Worm (Caenorhabditis elegans) whole organism, dauer: Measurements from ENCODE around the gene tmem-138.

Experiments used
- unc-62 ChIP-seq: sonication (generic microtip); optimal IDR thresholded peaks from 2 replicates; lab custom pipeline; 2017; ENCODE audit warnings: missing biosample characterization, missing genetic modification reagents, missing genetic modification characterization

The tmem-138 gene

DNA sequence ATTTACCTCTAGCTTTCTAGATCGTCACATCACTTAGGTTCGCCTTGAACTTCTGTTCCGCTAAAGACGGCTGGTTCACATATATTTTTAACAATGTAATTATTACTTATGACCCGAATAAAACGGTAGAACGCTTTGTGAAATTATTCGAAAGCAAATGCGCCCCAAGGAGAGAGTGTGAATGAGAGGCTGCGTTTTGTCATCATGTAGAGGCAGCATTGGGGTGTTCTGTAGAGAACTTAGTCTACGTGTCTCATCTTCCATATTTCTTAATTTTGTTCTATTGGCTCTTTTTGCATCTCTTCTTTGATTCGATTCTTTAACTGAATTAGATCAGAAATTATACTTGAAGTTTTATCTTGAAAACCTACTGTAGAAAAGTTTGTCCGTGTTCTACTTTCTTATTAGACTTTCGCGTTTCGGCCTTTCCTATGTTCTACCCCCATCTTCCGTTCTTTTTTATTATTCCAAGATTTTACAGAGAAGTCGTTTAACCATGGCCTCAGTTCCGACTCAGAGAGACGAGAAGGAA is 19.0 kb upstream of the tmem-138 start, which contains the start of gene cdc-48.2:
TSS of gene cdc-48.2 (plus strand) at position 482 of the 532 bp plus-strand sequence.
- TF ChIP-seq unc-62, result no peak

DNA sequence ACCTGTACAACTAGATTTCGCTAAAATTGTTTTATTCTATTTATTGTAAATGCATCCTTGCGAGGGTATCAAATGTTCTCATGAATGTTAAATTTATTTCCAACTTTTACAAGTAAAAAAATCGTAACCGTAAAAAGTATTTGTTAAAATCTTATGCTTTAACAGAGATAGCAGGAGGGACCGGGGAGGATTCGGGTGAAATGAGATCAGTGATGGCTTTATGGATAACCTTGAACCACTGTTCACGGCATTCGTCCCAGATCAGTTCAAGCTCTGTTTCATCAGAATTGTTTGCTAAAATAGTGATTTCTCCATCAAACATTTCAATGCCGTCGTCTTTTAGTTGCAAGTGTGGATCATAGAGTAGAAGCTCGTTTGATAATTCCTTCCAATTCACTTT is 16.0 kb upstream of the tmem-138 start:
- TF ChIP-seq unc-62, result no peak

DNA sequence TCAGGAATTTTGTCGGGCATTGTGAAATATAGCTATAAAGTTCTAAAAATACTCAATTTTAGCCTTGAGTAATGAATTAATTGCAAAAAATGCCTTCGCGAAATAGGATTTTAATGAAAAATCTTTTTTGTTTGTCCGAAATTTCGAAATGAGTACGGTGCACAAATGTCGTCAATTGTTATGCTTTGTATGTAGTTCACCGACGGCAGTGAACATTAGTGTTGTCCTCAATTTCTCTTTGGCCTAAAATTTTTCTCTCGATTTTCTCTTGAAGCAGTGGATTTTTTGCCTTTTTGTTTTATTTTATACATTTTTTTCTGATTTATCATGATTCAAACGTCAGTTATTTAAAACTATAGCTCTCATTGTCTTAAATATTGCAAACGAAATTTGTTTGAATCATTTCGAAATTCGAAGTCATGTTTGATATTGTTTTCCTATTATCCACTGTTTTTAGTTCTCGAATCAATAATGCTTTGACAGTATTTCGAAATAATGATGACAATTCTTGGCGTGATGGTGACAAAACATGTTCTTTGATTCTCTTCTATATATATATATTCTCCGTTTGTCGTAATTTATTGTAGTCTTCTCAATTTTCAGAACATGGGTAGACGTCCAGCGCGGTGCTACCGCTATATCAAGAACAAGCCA is 13.7 kb upstream of the tmem-138 start, which contains the start of the genes ints-11 and rpl-10:
TSS of gene ints-11 (minus strand) at position 201 of the 654 bp plus-strand sequence.
TSS of gene rpl-10 (plus strand) at position 604 of the 654 bp plus-strand sequence.
- no peak for TF ChIP-seq unc-62

DNA sequence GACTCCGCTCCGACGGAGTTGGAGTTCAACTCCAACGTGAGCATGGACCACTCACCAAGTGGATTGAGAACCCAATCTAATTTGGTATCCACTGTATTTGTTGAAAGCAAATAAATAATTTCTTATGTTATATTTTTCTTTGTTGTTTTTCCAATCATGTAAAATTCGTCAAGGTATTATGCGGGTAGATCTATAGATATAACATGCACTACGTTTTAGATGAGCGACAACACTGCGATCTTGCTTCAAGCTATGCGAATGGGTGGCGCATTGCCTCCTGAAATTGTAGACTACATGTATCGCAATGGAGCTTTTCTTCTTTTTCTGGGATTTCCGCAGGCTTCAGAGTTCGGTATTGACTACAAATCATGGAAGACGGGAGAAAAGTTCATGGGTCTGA is 12.6 kb upstream of the tmem-138 start, which contains the start of gene F10B5.2:
TSS of gene F10B5.2 (plus strand) at position 220 of the 400 bp plus-strand sequence.
- TF ChIP-seq unc-62, result no peak

DNA sequence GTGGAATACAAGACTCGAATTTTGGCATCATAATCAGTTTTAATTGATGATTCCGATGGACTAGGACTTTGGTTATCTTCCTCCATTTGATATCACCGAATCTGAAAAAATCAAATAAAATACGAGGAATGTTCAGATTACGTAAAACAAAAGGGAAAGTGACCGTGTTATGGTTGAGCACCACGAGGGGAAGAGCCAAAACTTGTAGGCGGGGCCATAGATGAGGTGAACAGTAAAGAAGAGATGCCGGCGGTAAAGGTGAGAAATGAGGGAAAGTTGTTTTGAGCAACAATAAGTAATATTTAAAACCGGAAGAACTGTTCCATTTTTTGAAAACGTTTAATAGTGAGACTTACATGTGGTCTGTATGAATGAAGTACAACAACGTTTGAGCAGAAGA is 7.2 kb upstream of the tmem-138 start, which contains the start of gene F10B5.3:
TSS of gene F10B5.3 (minus strand) at position 101 of the 400 bp plus-strand sequence.
- TF ChIP-seq unc-62, result no peak

DNA sequence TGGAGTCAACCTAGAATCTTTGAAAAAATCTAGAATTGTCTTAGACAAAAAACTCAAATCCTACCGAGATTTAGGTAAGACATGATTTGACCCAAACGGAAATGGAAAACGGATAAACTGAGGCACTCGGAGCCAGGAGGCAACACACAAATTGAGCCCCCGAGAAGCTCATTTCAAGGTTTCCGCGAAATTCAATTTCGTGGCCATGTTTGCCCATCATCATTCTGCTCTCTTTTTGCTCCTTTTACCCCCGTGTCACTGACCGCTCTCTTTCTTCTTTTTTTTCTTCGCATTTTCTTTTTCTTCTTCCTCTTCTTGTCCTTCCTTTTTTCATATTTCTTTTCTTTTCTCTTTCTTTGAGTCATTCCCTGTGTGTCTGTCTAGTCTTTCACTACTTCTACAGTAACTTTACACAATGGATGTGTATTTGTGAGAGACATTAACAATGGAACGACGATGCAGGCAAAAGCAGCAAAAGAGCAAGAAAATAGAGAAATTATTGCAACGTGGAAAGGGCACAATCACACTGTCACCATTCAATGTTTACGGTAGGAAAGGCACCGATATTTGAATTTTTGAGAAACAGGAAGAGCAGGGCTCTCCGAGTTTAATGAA is 4.3 kb upstream of the tmem-138 start:
- TF ChIP-seq unc-62, result no peak

DNA sequence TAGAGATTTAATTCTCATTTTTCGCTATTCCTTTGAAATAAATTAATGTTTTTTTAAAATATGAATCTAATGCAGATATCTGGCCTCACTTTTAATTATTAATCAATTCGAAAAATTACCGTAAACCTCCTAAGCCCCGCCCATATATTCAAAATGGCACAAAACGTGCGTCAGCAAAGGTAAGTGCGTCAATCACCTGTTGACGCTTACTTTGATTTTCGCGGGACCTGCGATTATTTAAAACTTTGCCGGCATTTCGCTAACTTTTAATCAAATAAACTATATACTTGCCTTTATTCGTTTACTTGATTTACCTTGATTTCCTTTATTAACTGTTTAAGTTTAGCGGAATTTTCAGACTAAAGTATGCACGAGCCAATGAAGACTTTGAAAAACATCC is 868 bp downstream of the tmem-138 start, which contains the start of gene pch-2:
TSS of gene pch-2 (plus strand) at position 359 of the 400 bp plus-strand sequence.
- no peak for TF ChIP-seq unc-62

DNA sequence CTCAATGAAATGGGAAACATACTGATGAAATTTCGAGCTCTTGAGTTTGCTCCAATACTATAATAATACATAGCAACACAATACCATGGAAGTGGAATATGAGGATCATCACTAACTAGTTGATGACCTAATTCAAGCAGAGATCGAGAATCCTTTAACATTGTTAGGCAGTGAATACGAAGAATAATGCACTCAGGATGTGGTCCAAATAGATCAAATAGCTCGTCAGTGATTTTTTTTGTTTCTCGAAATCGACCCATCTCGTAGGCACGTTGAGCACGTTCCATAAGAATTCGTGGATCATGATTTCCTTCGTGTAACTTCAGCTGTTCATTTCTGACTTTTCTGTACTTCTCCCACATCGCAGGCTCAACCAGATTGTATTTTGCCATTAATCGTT is 3.8 kb downstream of the tmem-138 start:
- no peak for TF ChIP-seq unc-62

DNA sequence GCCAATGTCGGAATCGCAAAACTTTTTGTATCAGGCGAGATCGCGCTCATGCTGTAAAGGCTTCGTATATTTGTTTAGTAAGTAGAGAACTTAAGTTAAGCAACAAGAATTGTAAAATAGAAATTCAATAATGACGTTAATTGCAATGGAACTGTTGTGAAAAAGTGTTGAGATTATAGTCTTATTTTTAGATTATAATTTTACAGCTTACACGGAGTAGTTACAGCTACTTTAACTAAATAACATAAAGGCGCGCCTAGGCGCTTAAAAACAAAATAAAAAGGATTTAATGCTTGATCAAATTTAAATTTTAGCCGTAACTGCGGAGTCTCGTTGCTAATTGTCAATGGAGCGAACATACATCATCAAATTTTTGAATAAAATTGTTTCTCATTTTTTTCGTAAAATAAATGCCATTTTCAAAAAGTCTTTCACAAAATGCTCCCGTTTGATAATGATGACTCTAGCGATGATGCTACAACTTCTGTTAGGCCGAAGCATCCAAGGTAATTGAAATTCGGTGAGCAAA is 5.1 kb downstream of the tmem-138 start, which contains the start of the genes emb-27 and rrf-3:
TSS of gene emb-27 (minus strand) at position 51 of the 529 bp plus-strand sequence.
TSS of gene rrf-3 (plus strand) at position 346 of the 529 bp plus-strand sequence.
- no peak for TF ChIP-seq unc-62

DNA sequence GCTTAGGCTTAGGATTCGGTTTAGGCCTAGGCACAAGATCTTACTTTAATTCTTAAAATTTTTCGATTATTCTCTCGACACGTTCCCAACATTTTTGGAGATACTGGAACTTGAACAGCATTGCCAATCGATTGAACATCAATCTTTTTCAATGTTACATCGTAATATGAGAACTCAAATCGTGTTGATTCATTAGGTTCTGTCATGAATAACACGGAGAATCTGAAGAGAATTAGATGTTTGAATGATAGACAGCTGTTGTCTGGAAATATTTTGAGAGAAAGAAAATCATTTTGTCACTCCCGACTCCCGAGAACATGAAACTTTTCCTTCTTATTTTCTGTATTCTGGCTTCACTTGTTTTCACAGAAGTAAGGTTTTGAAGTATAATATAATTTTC is 12.2 kb downstream of the tmem-138 start, which contains the start of gene T05C12.15:
TSS of gene T05C12.15 (plus strand) at position 301 of the 400 bp plus-strand sequence.
- TF ChIP-seq unc-62, result no peak

DNA sequence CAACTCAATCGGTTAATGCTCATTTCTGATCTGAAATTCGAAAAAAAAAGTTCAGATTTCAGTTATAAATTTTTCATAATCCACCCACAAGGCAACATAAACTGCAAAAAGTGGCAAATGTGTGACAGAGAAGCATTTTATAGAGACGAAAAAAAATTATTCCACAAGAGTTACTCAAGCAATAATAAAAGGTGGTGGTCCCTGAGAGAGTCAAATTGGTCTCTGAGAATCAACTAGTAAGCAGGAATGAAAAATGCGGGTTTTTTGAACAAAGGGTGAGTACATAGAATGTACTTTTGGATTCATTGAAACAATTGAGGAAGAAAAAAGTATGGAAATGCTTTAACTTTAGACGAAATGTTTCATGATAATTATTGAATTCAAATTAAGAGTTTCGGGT is 13.3 kb downstream of the tmem-138 start, which contains the start of gene T05C12.11:
TSS of gene T05C12.11 (minus strand) at position 101 of the 400 bp plus-strand sequence.
- TF ChIP-seq unc-62, result no peak

DNA sequence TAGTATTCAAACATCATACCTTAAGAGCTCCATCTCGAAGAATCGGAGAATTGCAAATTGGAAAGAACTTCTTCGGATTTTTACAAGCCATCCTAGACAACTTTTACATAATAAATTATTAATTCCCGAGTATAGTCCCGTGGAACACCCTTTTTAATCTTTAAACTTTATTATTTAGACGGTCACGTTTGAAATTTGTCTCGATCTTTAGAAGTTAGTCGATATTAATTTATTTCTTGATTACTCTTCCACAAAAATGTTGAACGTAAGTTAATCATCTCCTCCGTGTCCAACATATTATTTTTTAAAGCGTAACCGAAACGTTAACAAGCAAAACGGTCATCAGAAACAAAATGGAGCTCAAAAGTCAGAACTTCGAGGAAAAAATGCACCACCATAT is 16.3 kb downstream of the tmem-138 start, which contains the start of the genes decr-1.3 and T05C12.1:
TSS of gene decr-1.3 (minus strand) at position 101 of the 400 bp plus-strand sequence.
TSS of gene T05C12.1 (plus strand) at position 232 of the 400 bp plus-strand sequence.
- TF ChIP-seq unc-62, result no peak

DNA sequence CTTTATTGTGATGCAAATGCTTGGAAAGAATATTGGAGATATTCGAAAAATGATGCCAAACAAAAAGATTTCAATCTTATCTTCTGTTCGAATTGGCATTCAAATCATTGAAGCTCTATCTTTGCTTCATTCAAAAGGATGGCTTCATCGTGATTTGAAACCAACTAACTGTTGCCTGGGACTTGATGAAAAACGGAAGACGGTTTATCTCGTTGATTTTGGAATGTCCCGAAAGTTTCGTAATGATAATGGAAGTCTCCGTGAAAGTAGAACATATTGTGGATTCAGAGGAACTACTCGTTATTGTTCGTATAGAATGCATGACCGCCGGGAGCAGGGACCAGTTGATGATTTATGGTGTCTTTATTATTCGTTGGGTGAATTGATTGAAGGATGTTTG is 17.0 kb downstream of the tmem-138 start:
- no peak for TF ChIP-seq unc-62

DNA sequence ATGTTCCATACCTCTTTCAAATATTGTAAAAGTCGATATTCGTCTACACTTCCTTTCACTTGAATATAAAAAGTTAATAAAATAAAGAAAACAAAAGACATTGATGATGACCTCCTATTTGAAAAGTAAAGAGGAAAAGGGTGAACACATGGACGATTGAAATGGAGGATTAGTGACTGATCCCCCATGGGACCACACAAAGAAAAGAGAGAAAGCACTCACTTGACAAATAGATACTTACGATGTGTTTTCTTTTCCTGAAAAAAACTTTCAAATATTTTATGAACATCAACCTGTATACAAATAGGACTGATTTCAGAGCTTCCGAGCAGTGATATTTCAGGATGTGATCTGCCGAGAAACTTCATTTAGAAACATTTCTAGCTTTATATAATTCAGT is 20.0 kb downstream of the tmem-138 start, which contains the start of gene acr-14:
TSS of gene acr-14 (minus strand) at position 101 of the 400 bp plus-strand sequence.
- no peak for TF ChIP-seq unc-62

DNA sequence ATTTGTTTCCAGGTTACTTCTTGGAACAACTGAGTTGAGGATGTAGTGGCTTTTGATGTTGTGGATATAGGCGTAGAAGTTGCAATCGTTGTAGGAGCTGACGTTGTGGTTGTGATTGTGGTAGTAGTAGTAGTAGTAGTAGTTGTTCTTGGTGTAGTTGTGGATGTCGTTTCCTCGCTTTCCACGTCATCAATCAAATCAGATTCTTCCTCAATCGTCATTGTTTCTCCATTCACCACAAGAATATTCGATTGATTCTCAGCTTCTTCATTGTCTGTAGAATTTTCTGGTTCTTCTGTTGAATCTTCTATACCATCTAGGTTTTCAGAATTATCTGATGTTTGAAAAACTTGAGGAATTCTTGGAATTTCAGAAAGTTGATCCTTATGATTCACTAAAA is 21.5 kb downstream of the tmem-138 start:
- no peak for TF ChIP-seq unc-62

DNA sequence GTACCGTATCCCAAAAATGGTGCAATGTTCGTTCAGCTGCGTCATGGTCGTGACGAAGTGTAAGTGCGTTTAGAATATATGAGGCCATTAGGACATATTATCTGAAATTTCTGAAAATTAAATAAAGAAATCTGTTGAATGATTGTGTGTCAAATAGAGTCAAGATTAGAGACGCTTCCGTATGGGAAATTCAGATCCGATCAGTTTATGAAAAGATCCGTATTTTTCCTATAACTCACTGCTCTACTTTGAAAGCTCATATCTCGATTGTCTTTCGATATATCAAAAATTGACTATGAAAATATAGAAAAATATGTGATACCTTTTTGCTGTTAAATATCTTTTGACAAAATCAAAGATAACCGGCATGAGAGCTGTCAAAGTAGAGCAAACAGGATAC is 23.2 kb downstream of the tmem-138 start, which contains the start of gene T05C12.4:
TSS of gene T05C12.4 (minus strand) at position 101 of the 400 bp plus-strand sequence.
- no peak for TF ChIP-seq unc-62
